Worm (Caenorhabditis elegans): ENCODE data around the gene T13C5.2.

DNA sequence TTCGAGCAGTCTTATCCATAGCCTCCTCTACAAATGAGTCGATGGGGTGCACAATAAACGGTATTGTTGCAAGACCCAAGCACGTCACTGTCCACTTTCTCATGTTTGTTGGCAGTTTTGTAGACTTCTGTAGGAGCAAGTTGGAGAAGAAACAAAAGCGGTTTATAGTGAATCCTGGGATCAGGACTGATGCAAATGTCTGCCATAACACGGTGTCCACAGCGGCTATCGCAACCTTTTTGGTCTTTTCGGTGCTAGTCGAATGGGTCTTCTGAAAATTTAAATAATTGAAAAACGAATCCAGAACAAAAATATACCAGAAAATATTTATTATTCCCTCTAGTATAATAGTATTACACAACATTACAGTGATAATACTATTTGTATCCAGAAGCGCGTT lies 20.5 kb downstream of the T13C5.2 start:
- TF ChIP-seq unc-62 (GFP tag; optimal IDR thresholded peaks at IDR 0.05) = no peak
- TF ChIP-seq zag-1 (tag; optimal IDR thresholded peaks at IDR 0.05) = no peak
- TF ChIP-seq blmp-1 (tag; optimal IDR thresholded peaks at IDR 0.05; ENCODE audit: insufficient read depth) = no peak
- TF ChIP-seq lin-11 (tag; optimal IDR thresholded peaks at IDR 0.05) = no peak
- TF ChIP-seq snpc-4 (tag; optimal IDR thresholded peaks at IDR 0.05) = no peak
- no peak for TF ChIP-seq elt-3 (tag; optimal IDR thresholded peaks at IDR 0.05)
- TF ChIP-seq nhr-77 (tag; optimal IDR thresholded peaks at IDR 0.05) = no peak
- no peak for TF ChIP-seq nhr-6 (tag; optimal IDR thresholded peaks at IDR 0.05)
- no peak for TF ChIP-seq ama-1 (optimal IDR thresholded peaks at IDR 0.05)
